Fruit fly (Drosophila melanogaster): Measurements from ENCODE around the gene mRpL39.

DNA sequence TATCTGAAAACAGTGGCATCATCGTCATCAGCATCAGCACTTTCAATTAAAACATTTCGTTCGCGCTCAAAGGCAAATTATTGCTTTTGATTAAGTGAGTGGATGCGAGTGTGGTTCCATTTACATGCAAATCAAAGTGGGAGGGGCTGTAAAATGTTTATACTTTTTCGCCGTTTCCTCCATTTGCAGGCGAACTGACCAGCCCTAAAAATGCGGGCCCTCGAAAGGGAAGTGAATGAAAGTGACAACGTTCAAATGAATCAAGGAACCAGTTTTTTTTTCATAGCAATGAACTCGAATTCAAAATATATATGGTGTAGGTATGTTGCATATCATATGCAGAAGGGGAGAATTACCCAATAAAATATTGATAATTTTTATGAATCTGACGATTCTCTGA lies 11.1 kb upstream of the mRpL39 start:
- TF ChIP-seq kay (GFP tag; ENCODE audit: borderline replicate concordance), result no peak
- TF ChIP-seq CG11617 (GFP tag; optimal IDR thresholded peaks at IDR 0.05), result no peak
- TF ChIP-seq CG14711 (tag; optimal IDR thresholded peaks at IDR 0.05), result no peak
- no peak for TF ChIP-seq CG12768 (GFP tag; optimal IDR thresholded peaks at IDR 0.05)
- no peak for TF ChIP-seq CG33017 (tag; optimal IDR thresholded peaks at IDR 0.05)
- TF ChIP-seq toe (GFP tag; optimal IDR thresholded peaks at IDR 0.05), result no peak
- TF ChIP-seq cnc (optimal IDR thresholded peaks at IDR 0.05), result no peak
- TF ChIP-seq CG5204 (GFP tag; optimal IDR thresholded peaks at IDR 0.05), result no peak
- no peak for TF ChIP-seq CG7045 (GFP tag; optimal IDR thresholded peaks at IDR 0.05)
- TF ChIP-seq CG1620 (GFP tag; optimal IDR thresholded peaks at IDR 0.05), result no peak
- no peak for TF ChIP-seq bab1 (GFP tag; optimal IDR thresholded peaks at IDR 0.05)
- TF ChIP-seq pad (GFP tag; optimal IDR thresholded peaks at IDR 0.05), result no peak
- no peak for TF ChIP-seq Hr96 (GFP tag; optimal IDR thresholded peaks at IDR 0.05)
- TF ChIP-seq ovo (GFP tag; optimal IDR thresholded peaks at IDR 0.05), result no peak

Measured in whole organism, adult.